Fruit fly (Drosophila melanogaster): Measurements from ENCODE around the gene CG14860.

Gene CG14860

dm6 chr3R:14917927-14918829 is 23.6 kb downstream of the CG14860 start, which contains the start of gene Sdr:
TSS of gene Sdr (plus strand) at chr3R:14918628.
- TF ChIP-seq CG18599 (GFP tag; optimal IDR thresholded peaks at IDR 0.05): peak; percentile 20
- peak; percentile 18 for TF ChIP-seq CG9817 (tag; optimal IDR thresholded peaks at IDR 0.05)
- TF ChIP-seq ATbp (GFP tag; optimal IDR thresholded peaks at IDR 0.05): no peak
- TF ChIP-seq lilli (GFP tag; optimal IDR thresholded peaks at IDR 0.05): no peak
- peak; percentile 11 for TF ChIP-seq Fer3 (tag; optimal IDR thresholded peaks at IDR 0.05)
- TF ChIP-seq Ets65A (GFP tag): peak; percentile 18
- peak; percentile 40 for TF ChIP-seq CG10543 (GFP tag; optimal IDR thresholded peaks at IDR 0.05)
- peak; percentile 3 for TF ChIP-seq fd3F (GFP tag; optimal IDR thresholded peaks at IDR 0.05)
- TF ChIP-seq tio (GFP tag; optimal IDR thresholded peaks at IDR 0.05): peak; percentile 9
- no peak for TF ChIP-seq crol (GFP tag; IDR thresholded peaks at IDR 0.05)
- no peak for TF ChIP-seq B-H1 (GFP tag; IDR thresholded peaks at IDR 0.05)
- no peak for TF ChIP-seq CG1529 (GFP tag; optimal IDR thresholded peaks at IDR 0.05)
- peak; percentile 32 for TF ChIP-seq CG15269 (tag; optimal IDR thresholded peaks at IDR 0.05)
- no peak for TF ChIP-seq Hsf (GFP tag; optimal IDR thresholded peaks at IDR 0.05)
- TF ChIP-seq CG2120 (GFP tag; optimal IDR thresholded peaks at IDR 0.05): peak; percentile 17
- TF ChIP-seq ssp (GFP tag; IDR thresholded peaks at IDR 0.05): no peak
- TF ChIP-seq Hr51 (GFP tag; optimal IDR thresholded peaks at IDR 0.05): peak in 1 of 2 experiments; percentile 27
- TF ChIP-seq so (GFP tag; IDR thresholded peaks at IDR 0.05): no peak
- peak; percentile 7 for TF ChIP-seq lbe (GFP tag; optimal IDR thresholded peaks at IDR 0.05)
- no peak for TF ChIP-seq CG11247 (GFP tag; IDR thresholded peaks at IDR 0.05)
- 0 out of 2 replicates have a peak, but pooled peaks have one; percentile 23 for TF ChIP-seq CG6689 (GFP tag; IDR thresholded peaks at IDR 0.05)
- no peak for TF ChIP-seq h (optimal IDR thresholded peaks at IDR 0.05)
- no peak for TF ChIP-seq CG12391 (tag; optimal IDR thresholded peaks at IDR 0.05)
- no peak for TF ChIP-seq chm (GFP tag; IDR thresholded peaks at IDR 0.05)
- peak; percentile 52; the same call in 1 of the 3 replicates for TF ChIP-seq dysf (GFP tag; IDR thresholded peaks at IDR 0.05)
- peak; percentile 56 for TF ChIP-seq dmrt99B (tag; optimal IDR thresholded peaks at IDR 0.05)
- peak; percentile 60 for TF ChIP-seq gem (tag; optimal IDR thresholded peaks at IDR 0.05)
- TF ChIP-seq CG11085 (GFP tag; IDR thresholded peaks at IDR 0.05): no peak
- no peak for TF ChIP-seq Dref (GFP tag; IDR thresholded peaks at IDR 0.05)
- no peak for TF ChIP-seq CG13624 (GFP tag; optimal IDR thresholded peaks at IDR 0.05)
- TF ChIP-seq CG17802 (tag; optimal IDR thresholded peaks at IDR 0.05): no peak
- peak; percentile 3 for TF ChIP-seq Sox100B (GFP tag; optimal IDR thresholded peaks at IDR 0.05)
- no peak for TF ChIP-seq odd (GFP tag; optimal IDR thresholded peaks at IDR 0.05)
- no peak for TF ChIP-seq Doc3 (GFP tag; IDR thresholded peaks at IDR 0.05; ENCODE audit: partially characterized antibody)
- no peak for TF ChIP-seq CG17612 (GFP tag; IDR thresholded peaks at IDR 0.05)
- TF ChIP-seq CG14014 (GFP tag; IDR thresholded peaks at IDR 0.05): no peak
- no peak for TF ChIP-seq CG30403 (GFP tag; optimal IDR thresholded peaks at IDR 0.05)
- TF ChIP-seq esg (GFP tag; conservative IDR thresholded peaks at IDR 0.05): no peak
- no peak for TF ChIP-seq CTCF (GFP tag; optimal IDR thresholded peaks at IDR 0.05)
- TF ChIP-seq CG12236 (GFP tag; optimal IDR thresholded peaks at IDR 0.05): no peak
- TF ChIP-seq CoRest (tag; optimal IDR thresholded peaks at IDR 0.05): no peak
- no peak for TF ChIP-seq Xbp1 (GFP tag; optimal IDR thresholded peaks at IDR 0.05)
- no peak for TF ChIP-seq knrl (GFP tag; IDR thresholded peaks at IDR 0.05; ENCODE audit: partially characterized antibody)
- no peak for TF ChIP-seq ERR (GFP tag; optimal IDR thresholded peaks at IDR 0.05)
- no peak for TF ChIP-seq Abd-B (GFP tag; optimal IDR thresholded peaks at IDR 0.05)
- TF ChIP-seq CG7839 (tag; optimal IDR thresholded peaks at IDR 0.05): peak; percentile 56
- peak; percentile 0 for TF ChIP-seq Oli (tag; optimal IDR thresholded peaks at IDR 0.05)
- TF ChIP-seq unc-4 (GFP tag; IDR thresholded peaks at IDR 0.05; ENCODE audit: partially characterized antibody): no peak
- TF ChIP-seq Adf1 (GFP tag; IDR thresholded peaks at IDR 0.05): no peak
- peak; percentile 8 for TF ChIP-seq Fer2 (tag; optimal IDR thresholded peaks at IDR 0.05)

Measured in whole organism, embryonic.